Worm (Caenorhabditis elegans): Measurements from ENCODE around the gene fmo-2.
A peak's percentile ranks its signal among the peaks of the same experiment; 100 is the strongest.

fmo-2 gene

ce11 chrIV:10661760-10662159, 20.6 kb upstream of the fmo-2 start, which contains the start of gene fmo-1:
Gene fmo-1 (plus strand): TSS chrIV:10661857.
- TF ChIP-seq hlh-15 (tag; optimal IDR thresholded peaks at IDR 0.05) (no peak), lim-6 (tag; optimal IDR thresholded peaks at IDR 0.05) (no peak), ceh-30 (tag; optimal IDR thresholded peaks at IDR 0.05) (no peak), ceh-24 (tag; optimal IDR thresholded peaks at IDR 0.05) (no peak)

- TF ChIP-seq gmeb-2 (tag; optimal IDR thresholded peaks at IDR 0.05) (no peak), syd-9 (tag; optimal IDR thresholded peaks at IDR 0.05) (no peak)
Observed at ce11 chrIV:10664134-10664533, 18.2 kb upstream of the fmo-2 start, which contains the start of gene K08C7.7. Gene K08C7.7 (plus strand): TSS chrIV:10664434.

DNA sequence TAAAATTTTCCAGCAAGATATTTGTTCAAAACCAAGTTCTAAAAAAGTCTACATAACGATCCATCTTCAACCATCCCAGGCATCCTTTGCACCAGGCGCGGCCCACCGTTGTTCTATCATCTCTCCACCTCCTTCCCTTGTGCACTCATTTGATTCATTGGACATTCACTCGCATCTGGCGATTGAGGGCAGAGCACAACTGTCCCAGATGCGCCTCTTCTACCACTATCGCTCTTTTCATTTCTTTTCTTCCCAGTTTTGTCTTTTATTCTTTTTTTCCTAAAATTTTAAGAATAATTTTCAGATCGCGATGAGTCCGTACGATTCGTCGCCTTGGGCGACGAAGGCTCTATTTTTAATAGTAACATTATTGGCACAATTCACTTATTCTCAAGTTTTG, 15.8 kb upstream of the fmo-2 start, which contains the start of gene epi-1:
Gene epi-1, plus strand, starts transcription at position 301 of the 400 bp plus-strand sequence.
- no peak for TF ChIP-seq nhr-11 (tag; optimal IDR thresholded peaks at IDR 0.05)
- TF ChIP-seq odd-2 (tag; optimal IDR thresholded peaks at IDR 0.05): no peak
- TF ChIP-seq pha-2 (tag; optimal IDR thresholded peaks at IDR 0.05): no peak
- TF ChIP-seq mec-3 (tag; optimal IDR thresholded peaks at IDR 0.05; ENCODE audit: borderline replicate concordance): no peak
- TF ChIP-seq hlh-8 (tag; optimal IDR thresholded peaks at IDR 0.05): peak; percentile 2

DNA sequence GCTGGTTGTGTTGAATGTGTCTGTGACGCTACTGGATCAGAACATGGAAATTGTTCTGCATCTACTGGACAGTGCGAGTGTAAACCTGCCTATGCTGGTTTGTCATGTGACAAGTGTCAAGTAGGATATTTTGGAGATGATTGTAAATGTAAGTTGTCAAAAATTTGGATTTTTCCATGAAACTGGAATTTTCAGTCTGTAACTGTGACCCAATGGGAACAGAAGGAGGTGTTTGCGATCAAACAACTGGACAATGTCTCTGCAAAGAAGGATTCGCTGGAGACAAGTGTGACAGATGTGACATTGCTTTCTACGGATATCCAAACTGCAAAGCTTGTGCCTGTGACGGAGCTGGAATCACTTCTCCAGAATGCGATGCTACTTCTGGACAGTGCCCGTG, 13.8 kb upstream of the fmo-2 start:
- no peak for TF ChIP-seq ceh-30 (tag; optimal IDR thresholded peaks at IDR 0.05)
- no peak for TF ChIP-seq ceh-14 (tag; optimal IDR thresholded peaks at IDR 0.05)
- no peak for TF ChIP-seq sox-2 (GFP tag; IDR thresholded peaks at IDR 0.05)
- no peak for TF ChIP-seq ceh-24 (tag; optimal IDR thresholded peaks at IDR 0.05)
- no peak for TF ChIP-seq npax-4 (tag; optimal IDR thresholded peaks at IDR 0.05)
- TF ChIP-seq ref-2 (tag; optimal IDR thresholded peaks at IDR 0.05): no peak
- TF ChIP-seq ttx-3 (tag; optimal IDR thresholded peaks at IDR 0.05): no peak
- no peak for TF ChIP-seq fkh-6 (tag; optimal IDR thresholded peaks at IDR 0.05)
- no peak for TF ChIP-seq ceh-31 (tag; optimal IDR thresholded peaks at IDR 0.05)
- no peak for TF ChIP-seq syd-9 (tag; optimal IDR thresholded peaks at IDR 0.05)
- no peak for TF ChIP-seq eyg-1 (tag; optimal IDR thresholded peaks at IDR 0.05)
- no peak for TF ChIP-seq ceh-18 (tag; optimal IDR thresholded peaks at IDR 0.05)
- no peak for TF ChIP-seq Y22D7AL.16 (tag; optimal IDR thresholded peaks at IDR 0.05)
- no peak for TF ChIP-seq pha-2 (tag; optimal IDR thresholded peaks at IDR 0.05)
- TF ChIP-seq elt-2 (tag; optimal IDR thresholded peaks at IDR 0.05): no peak
- TF ChIP-seq ceh-45 (GFP tag; IDR thresholded peaks at IDR 0.05): no peak
- no peak for TF ChIP-seq unc-3 (GFP tag; conservative IDR thresholded peaks at IDR 0.05)
- TF ChIP-seq unc-3 (tag; optimal IDR thresholded peaks at IDR 0.05): no peak
- no peak for TF ChIP-seq nhr-232 (tag; optimal IDR thresholded peaks at IDR 0.05)

DNA sequence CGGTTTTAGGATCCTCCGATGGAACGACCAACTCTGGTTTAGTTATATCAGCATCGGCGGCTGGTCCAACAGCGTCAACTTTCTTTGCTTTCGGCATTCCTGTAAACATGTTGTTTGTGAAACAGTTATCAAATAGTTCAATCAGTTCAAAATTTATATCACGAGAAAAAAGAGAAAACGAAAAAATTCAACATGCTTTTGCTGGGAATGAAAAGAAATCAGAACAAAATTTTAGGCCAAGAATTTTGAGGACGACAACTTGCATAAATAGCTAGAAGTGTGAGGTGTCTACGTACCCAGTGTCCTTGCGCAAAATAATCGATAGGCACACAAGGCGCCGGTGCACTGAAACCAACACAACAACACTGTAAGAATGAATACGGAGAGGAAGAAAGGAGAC, 1.9 kb upstream of the fmo-2 start, which contains the start of gene K08C7.4:
Gene K08C7.4, minus strand, starts transcription at position 101 of the 400 bp plus-strand sequence.
- TF ChIP-seq ceh-2 (tag; optimal IDR thresholded peaks at IDR 0.05) (no peak), odd-2 (tag; optimal IDR thresholded peaks at IDR 0.05) (no peak), rnt-1 (tag; optimal IDR thresholded peaks at IDR 0.05) (no peak), pat-9 (tag; optimal IDR thresholded peaks at IDR 0.05) (no peak), gmeb-2 (tag; optimal IDR thresholded peaks at IDR 0.05) (no peak), dmd-4 (tag; optimal IDR thresholded peaks at IDR 0.05; ENCODE audit: borderline replicate concordance) (no peak)

- TF ChIP-seq unc-55 (GFP tag; optimal IDR thresholded peaks at IDR 0.05): no peak
- TF ChIP-seq ceh-19 (GFP tag; optimal IDR thresholded peaks at IDR 0.05): no peak
- no peak for TF ChIP-seq madf-2 (tag; optimal IDR thresholded peaks at IDR 0.05)
- TF ChIP-seq zip-5 (tag; optimal IDR thresholded peaks at IDR 0.05): no peak
- TF ChIP-seq ceh-6 (GFP tag; optimal IDR thresholded peaks at IDR 0.05): no peak
- TF ChIP-seq hlh-8 (tag; optimal IDR thresholded peaks at IDR 0.05): no peak
- TF ChIP-seq ceh-22 (tag; optimal IDR thresholded peaks at IDR 0.05): no peak
- no peak for TF ChIP-seq syd-9 (tag; optimal IDR thresholded peaks at IDR 0.05)
- TF ChIP-seq hlh-13 (GFP tag; optimal IDR thresholded peaks at IDR 0.05): no peak
- no peak for TF ChIP-seq pax-1 (tag; optimal IDR thresholded peaks at IDR 0.05)
- TF ChIP-seq tbx-2 (tag; optimal IDR thresholded peaks at IDR 0.05): no peak
- TF ChIP-seq ama-1 (optimal IDR thresholded peaks at IDR 0.05): no peak
- TF ChIP-seq ceh-30 (tag; optimal IDR thresholded peaks at IDR 0.05): no peak
Observed at ce11 chrIV:10685758-10686157, 3.4 kb downstream of the fmo-2 start, which contains the start of the genes K08C7.6 and R102.1. Gene K08C7.6 (minus strand): TSS chrIV:10685858. Gene R102.1 (plus strand): TSS chrIV:10686048.
